Worm (Caenorhabditis elegans): Measurements from ENCODE around the gene D1053.3.

Gene D1053.3

DNA sequence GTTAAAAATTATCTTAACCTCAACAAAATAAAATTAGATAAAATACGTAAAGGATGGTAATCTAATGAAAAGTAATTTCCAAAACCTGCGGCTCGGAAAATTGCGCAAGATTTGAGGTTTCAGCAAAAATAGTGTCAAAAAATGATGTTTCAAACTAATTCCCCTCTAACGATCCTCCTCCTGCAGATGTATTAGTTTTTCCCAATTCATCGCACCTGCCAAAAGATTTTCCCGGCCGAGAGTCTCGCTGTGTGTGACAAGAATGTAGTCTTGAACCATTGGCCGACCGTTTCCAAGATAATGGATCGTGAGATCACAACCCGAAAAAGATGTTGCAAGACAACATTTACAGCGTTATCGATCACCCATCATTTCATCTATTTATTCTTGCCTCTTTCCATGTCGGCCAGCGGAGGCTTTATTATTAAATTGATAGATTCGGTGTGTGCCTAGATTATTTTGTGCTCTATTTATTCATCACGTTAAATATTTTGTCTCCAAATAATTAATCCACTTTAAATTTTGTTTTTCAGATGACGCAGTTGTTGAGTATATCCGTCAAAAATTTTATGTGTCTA is 46.9 kb downstream of the D1053.3 start, which contains the start of the genes C44C10.10 and C44C10.5:
Gene C44C10.10 (plus strand): TSS at position 301 of the 578 bp plus-strand sequence.
Gene C44C10.5 (plus strand): TSS at position 528 of the 578 bp plus-strand sequence.
- TF ChIP-seq elt-1 (tag; optimal IDR thresholded peaks at IDR 0.05; ENCODE audit: borderline replicate concordance, insufficient read depth) (peak; percentile 30), unc-62 (GFP tag; optimal IDR thresholded peaks at IDR 0.05) (no peak)

DNA sequence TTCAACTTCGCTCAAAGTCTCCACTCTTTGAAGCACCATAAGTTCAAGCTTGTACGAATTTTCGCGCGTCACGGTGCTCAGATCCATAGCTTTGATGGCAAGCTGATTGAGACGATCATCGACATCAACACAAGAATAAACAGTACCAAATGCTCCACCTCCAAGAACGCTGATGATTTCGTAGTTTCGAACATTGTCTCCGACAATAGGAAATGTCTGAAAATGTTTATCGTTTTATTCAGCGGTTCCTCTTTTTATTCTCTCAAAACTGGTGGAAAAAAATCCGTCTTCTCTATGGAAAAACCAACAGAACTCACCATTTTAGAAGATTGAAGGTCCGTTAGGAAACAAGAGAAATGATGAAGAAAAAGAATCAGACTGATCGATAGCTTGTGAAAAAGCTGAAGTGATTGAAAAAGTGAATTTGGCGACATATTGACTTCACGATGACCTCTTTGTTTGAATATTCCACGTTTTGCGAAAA is 49.1 kb downstream of the D1053.3 start, which contains the start of gene C44C10.7:
Gene C44C10.7 (minus strand): TSS at position 434 of the 484 bp plus-strand sequence.
- TF ChIP-seq unc-62 (GFP tag; optimal IDR thresholded peaks at IDR 0.05) (no peak), hlh-1 (tag; optimal IDR thresholded peaks at IDR 0.05) (no peak), lin-32 (GFP tag; optimal IDR thresholded peaks at IDR 0.05) (no peak), ces-1 (GFP tag; optimal IDR thresholded peaks at IDR 0.05) (no peak), zip-8 (tag; optimal IDR thresholded peaks at IDR 0.05) (no peak), mls-2 (tag; optimal IDR thresholded peaks at IDR 0.05) (no peak), cnd-1 (tag; optimal IDR thresholded peaks at IDR 0.05) (no peak), pha-4 (tag; optimal IDR thresholded peaks at IDR 0.05) (no peak), mep-1 (tag; optimal IDR thresholded peaks at IDR 0.05) (no peak), tbx-8 (GFP tag; optimal IDR thresholded peaks at IDR 0.05) (no peak), blmp-1 (tag; optimal IDR thresholded peaks at IDR 0.05) (no peak), lin-13 (tag; optimal IDR thresholded peaks at IDR 0.05) (no peak), elt-3 (tag; optimal IDR thresholded peaks at IDR 0.05) (no peak), elt-1 (tag; optimal IDR thresholded peaks at IDR 0.05; ENCODE audit: borderline replicate concordance, insufficient read depth) (no peak)

DNA sequence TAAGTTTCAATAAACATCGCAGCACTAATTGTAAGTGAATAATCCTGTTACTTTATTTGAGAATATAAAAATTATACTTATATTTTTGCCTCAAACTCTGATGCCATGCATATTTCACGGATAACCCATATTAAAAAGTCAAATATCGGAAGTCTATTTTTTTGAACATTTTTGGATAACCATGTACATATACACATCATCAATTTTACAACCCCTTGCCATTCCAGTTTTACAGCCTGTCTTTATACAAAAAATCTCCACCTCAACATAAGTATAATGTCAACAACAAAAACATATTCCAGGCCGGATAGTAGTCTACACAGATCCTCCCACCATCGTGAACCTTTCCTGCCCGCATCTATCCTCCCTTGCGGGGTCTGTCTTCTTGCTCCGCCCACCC is 52.7 kb downstream of the D1053.3 start, which contains the start of gene hnd-1:
Gene hnd-1 (plus strand): TSS at position 301 of the 400 bp plus-strand sequence.
- TF ChIP-seq nhr-76 (tag; optimal IDR thresholded peaks at IDR 0.05) (no peak), lsy-2 (tag; optimal IDR thresholded peaks at IDR 0.05) (no peak), blmp-1 (tag; optimal IDR thresholded peaks at IDR 0.05) (no peak), unc-39 (tag; optimal IDR thresholded peaks at IDR 0.05) (no peak)

DNA sequence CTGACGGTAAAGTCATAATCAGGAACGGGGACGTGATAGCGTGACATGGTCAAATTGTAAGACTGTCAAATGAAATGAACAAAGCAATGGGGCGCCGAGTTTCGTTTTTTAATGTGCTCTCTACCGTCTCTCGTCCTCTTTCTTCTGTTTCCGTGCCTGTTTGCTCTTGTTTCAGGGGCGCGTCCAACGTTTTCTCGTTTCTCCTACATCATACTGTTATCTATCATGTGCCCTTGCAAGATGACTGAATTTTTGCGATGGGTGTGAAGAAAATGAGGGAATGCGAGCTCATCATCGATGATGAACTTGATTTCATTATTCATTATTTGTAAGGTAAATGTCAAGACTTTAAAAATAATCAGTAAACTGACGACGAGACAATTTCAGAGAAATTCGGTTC is 56.1 kb downstream of the D1053.3 start, which contains the start of gene T04F8.7:
Gene T04F8.7 (minus strand): TSS at position 130 of the 400 bp plus-strand sequence.
- TF ChIP-seq drap-1 (GFP tag; optimal IDR thresholded peaks at IDR 0.05) = no peak
- no peak for TF ChIP-seq nhr-12 (tag; optimal IDR thresholded peaks at IDR 0.05)
- TF ChIP-seq elt-1 (tag; optimal IDR thresholded peaks at IDR 0.05; ENCODE audit: borderline replicate concordance, insufficient read depth) = no peak
- TF ChIP-seq unc-120 (tag; optimal IDR thresholded peaks at IDR 0.05; ENCODE audit: poor library complexity, severe bottlenecking) = no peak
- TF ChIP-seq hlh-1 (tag; optimal IDR thresholded peaks at IDR 0.05) = no peak
- TF ChIP-seq sptf-1 (tag; optimal IDR thresholded peaks at IDR 0.05) = no peak
- TF ChIP-seq snpc-4 (tag; optimal IDR thresholded peaks at IDR 0.05) = no peak
- no peak for TF ChIP-seq lin-13 (tag; optimal IDR thresholded peaks at IDR 0.05)
- TF ChIP-seq ham-2 (GFP tag; optimal IDR thresholded peaks at IDR 0.05) = no peak
- no peak for TF ChIP-seq elt-3 (tag; optimal IDR thresholded peaks at IDR 0.05)
- TF ChIP-seq zip-8 (tag; optimal IDR thresholded peaks at IDR 0.05) = no peak
- TF ChIP-seq flh-1 (GFP tag; optimal IDR thresholded peaks at IDR 0.05) = no peak
